Worm (Caenorhabditis elegans) whole organism, late embryonic: Measurements from ENCODE around the gene F21A3.3.

Experiments
- C38D4.7 ChIP-seq: fragments of 200-800 bp; sonication (Bioruptor generic); optimal IDR thresholded peaks from 2 replicates; lab custom pipeline; 2018; ENCODE audit warnings: mild to moderate bottlenecking, missing genetic modification characterization, moderate library complexity, missing compliant biosample characterization
- ahr-1 ChIP-seq: sonication (generic microtip); optimal IDR thresholded peaks from 2 replicates; lab custom pipeline; 2016; ENCODE audit warnings: missing genetic modification characterization, missing compliant biosample characterization
- ceh-30 ChIP-seq: fragments of 150-350 bp; optimal IDR thresholded peaks from 2 replicates; lab custom pipeline; 2014; ENCODE audit warnings: missing biosample characterization, missing genetic modification characterization
- dmd-4 ChIP-seq: sonication (generic microtip); optimal IDR thresholded peaks from 2 replicates; lab custom pipeline; 2016; ENCODE audit warnings: borderline replicate concordance, missing genetic modification characterization, missing compliant biosample characterization
- elt-2 ChIP-seq: sonication (generic microtip); optimal IDR thresholded peaks from 2 replicates; lab custom pipeline; 2016; ENCODE audit warnings: missing genetic modification reagents, missing genetic modification characterization, missing compliant biosample characterization
- eyg-1 ChIP-seq: sonication (generic microtip); optimal IDR thresholded peaks from 2 replicates; lab custom pipeline; 2016; ENCODE audit warnings: missing genotype, missing genetic modification characterization, missing compliant biosample characterization
- lin-11 ChIP-seq: fragments of 200-800 bp; sonication (Bioruptor generic); optimal IDR thresholded peaks from 2 replicates; lab custom pipeline; 2018; ENCODE audit warnings: mild to moderate bottlenecking, missing genetic modification characterization, missing compliant biosample characterization
- nhr-11 ChIP-seq: fragments of 150-350 bp; optimal IDR thresholded peaks from 2 replicates; lab custom pipeline; 2014; ENCODE audit warnings: missing biosample characterization, missing genetic modification characterization
- pha-2 ChIP-seq: sonication (generic microtip); optimal IDR thresholded peaks from 2 replicates; lab custom pipeline; 2017; ENCODE audit warnings: mild to moderate bottlenecking, missing genetic modification characterization, missing compliant biosample characterization
- pros-1 ChIP-seq: fragments of 150-350 bp; optimal IDR thresholded peaks from 2 replicates; lab custom pipeline; 2014; ENCODE audit warnings: missing biosample characterization, missing genetic modification reagents, missing genetic modification characterization
- rnt-1 ChIP-seq: sonication (generic microtip); optimal IDR thresholded peaks from 2 replicates; lab custom pipeline; 2016; ENCODE audit warnings: missing genetic modification characterization, missing compliant biosample characterization

DNA sequence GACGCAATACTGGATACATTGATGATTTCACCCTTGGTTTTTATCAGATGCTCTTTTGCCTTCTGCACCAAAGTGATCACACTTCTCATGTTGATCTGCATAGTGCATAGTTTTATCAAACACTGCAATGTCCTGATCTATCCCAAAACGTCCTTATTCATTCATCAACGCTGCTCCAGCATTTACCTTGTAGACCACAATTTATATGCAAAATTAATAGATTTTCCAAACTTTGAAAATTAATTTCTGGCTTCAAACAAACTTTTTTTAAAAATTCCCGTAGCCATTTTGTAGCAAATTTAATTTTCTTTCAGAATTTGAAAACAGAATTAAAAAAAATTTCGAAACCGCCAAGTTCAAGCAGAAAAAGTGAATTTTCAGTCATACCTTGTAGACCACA, 33.0 kb upstream of the F21A3.3 start, which contains the start of gene C06B8.3:
- TF ChIP-seq dmd-4 (tag; lab: Kevin White, UChicago) (no peak), elt-2 (tag; lab: Kevin White, UChicago) (no peak), ahr-1 (tag; lab: Kevin White, UChicago) (no peak), C38D4.7 (no peak), nhr-11 (tag; lab: Kevin White, UChicago) (no peak), eyg-1 (tag; lab: Kevin White, UChicago) (no peak), ceh-30 (tag; lab: Kevin White, UChicago) (no peak), rnt-1 (no peak), lin-11 (tag; lab: Kevin White, UChicago) (no peak), pha-2 (tag; lab: Kevin White, UChicago) (no peak), pros-1 (tag; lab: Kevin White, UChicago) (no peak)
